Fruit fly (Drosophila melanogaster) whole organism, larva: ENCODE data around the gene CG12003.

Experiments
- noc ChIP-seq: fragments of 200-800 bp; sonication (Bioruptor generic); optimal IDR thresholded peaks from 3 replicates; lab custom pipeline; 2019; ENCODE audit warnings: missing biosample characterization, mild to moderate bottlenecking, missing genetic modification characterization, moderate library complexity

CG12003 gene

dm6 chr3L:1609611-1610010, 44.4 kb downstream of the CG12003 start:
- TF ChIP-seq noc = no peak

- no peak for TF ChIP-seq noc
Measured at dm6 chr3L:1614465-1615084, 49.4 kb downstream of the CG12003 start.

DNA sequence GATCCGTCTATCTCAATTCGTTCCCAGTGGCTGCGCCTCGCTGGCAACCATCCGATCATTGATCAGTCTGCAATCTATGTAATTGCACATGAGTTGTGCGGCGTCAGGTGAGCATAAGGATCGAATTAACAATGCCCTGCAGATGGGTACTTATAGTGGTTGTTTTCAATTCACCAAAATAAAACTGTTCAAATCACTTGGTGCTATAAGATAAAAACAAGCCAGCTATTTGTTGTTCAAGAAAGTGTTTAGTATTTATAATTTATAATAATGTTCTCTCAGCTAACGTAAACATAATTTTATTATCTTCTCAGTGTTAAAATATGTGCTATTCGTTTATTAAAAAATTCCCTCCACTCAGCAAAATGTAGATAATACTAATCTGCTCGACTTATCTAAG, 50.5 kb downstream of the CG12003 start, which contains the start of gene CG12105:
Gene CG12105, minus strand, starts transcription at position 101 of the 400 bp plus-strand sequence.
- TF ChIP-seq noc = no peak
